Fruit fly (Drosophila melanogaster) S2 (cell line): ENCODE data around the gene Mco4.
"Not testable (repeated sequence)": the region's sequence is repeated elsewhere in the genome, so short reads cannot be mapped to it uniquely, and the experiment has no call there.

Experiments used
- CG8478 ChIP-seq: fragments of >200 bp; optimal IDR thresholded peaks from 2 replicates; lab custom pipeline; 2018
- CTCF ChIP-seq, 2 experiments: fragments of >200 bp; optimal IDR thresholded peaks; 2 replicates each; lab custom pipeline; 2018

The Mco4 gene

DNA sequence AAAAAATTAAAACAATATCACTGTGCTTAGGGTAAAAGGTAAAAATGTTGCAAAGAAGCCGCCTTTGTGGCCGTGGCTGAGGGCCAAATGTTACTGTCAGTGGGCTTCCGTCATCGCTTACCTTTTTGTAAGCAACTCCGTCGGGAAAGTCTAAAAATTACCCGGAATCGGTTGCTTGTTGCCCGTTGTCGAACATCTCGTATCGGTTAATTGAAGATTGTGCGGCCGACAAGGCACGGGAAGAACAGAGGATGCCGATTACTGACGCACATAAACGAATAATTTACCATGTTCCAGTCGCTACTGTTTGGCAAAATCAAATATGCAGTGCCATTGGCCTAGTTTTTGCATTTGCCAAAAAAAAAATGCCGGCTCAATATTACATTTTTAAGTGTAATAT lies at the start of gene Mco4:
Gene Mco4 (minus strand): TSS at position 101 of the 400 bp plus-strand sequence.
- TF ChIP-seq CTCF (optimal IDR thresholded peaks at IDR 0.05; lab: Kevin White, UChicago) (no peak), CG8478 (lab: Kevin White, UChicago) (no peak)

DNA sequence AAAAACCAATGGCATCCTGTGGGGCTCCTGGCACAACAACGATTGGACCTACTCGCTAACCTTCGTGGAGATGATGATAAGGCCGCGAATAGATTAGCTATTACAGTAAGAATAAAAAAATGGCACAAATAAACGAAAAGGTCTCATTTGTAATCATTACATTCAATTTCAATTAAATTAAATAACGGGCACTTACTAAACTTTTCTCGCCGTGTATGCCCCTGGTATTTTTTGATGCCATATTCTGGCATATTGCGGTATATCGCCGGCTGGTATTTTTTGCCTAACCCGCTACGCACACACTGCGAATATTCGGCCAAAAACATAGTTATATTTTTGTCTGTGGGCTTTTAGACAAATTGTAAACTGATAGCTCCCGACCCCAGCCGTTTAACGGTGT lies 43.5 kb upstream of the Mco4 start, which contains the start of gene Gss2:
Gene Gss2 (plus strand): TSS at position 301 of the 400 bp plus-strand sequence.
- not testable (repeated sequence) for TF ChIP-seq CG8478 (lab: Kevin White, UChicago); CTCF (optimal IDR thresholded peaks at IDR 0.05; lab: Kevin White, UChicago)

DNA sequence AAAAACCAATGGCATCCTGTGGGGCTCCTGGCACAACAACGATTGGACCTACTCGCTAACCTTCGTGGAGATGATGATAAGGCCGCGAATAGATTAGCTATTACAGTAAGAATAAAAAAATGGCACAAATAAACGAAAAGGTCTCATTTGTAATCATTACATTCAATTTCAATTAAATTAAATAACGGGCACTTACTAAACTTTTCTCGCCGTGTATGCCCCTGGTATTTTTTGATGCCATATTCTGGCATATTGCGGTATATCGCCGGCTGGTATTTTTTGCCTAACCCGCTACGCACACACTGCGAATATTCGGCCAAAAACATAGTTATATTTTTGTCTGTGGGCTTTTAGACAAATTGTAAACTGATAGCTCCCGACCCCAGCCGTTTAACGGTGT lies 33.3 kb upstream of the Mco4 start, which contains the start of gene Gss1:
Gene Gss1 (plus strand): TSS at position 301 of the 400 bp plus-strand sequence.
- TF ChIP-seq CG8478 (lab: Kevin White, UChicago); CTCF (optimal IDR thresholded peaks at IDR 0.05; lab: Kevin White, UChicago): not testable (repeated sequence)

DNA sequence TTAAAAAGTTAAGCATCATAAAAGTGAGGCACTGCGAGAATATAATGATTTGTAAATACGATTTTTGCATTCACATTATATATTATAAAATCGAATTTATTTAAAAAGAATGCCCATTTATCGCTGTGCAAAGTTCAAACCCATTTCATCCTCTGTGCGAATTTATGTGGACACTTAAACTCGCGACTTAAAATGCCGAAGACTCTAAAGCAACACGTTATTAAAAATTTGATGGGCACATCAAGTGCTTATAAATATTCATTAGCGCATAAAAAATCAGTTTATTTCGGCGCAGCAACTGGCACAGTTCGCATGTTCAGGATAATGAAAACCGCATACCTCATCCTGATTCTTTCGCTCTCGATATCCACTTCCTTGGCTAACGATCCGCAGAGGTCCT lies 31.9 kb upstream of the Mco4 start, which contains the start of gene CG6788:
Gene CG6788 (plus strand): TSS at position 301 of the 400 bp plus-strand sequence.
- TF ChIP-seq CTCF (optimal IDR thresholded peaks at IDR 0.05; lab: Kevin White, UChicago) (no peak), CG8478 (lab: Kevin White, UChicago) (no peak)

DNA sequence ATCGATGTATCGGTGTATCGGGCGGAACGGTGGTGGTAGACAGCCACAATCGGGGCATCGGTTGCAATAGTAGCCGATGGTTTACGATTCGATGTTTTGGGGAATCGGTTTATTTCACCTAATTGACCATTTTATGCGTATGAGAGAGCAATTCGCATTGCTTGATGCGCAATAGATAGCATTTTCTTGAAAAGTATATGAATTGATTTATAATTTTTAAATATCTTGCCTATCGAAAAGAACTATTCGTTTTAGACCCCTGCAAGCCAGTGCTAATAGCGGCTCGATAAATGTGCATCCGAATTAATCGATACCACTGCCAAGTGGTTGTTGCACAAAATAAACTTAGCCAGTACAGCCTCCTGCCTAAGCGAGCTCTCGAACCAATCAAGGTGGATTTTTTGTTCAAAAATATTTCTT lies 31.3 kb upstream of the Mco4 start, which contains the start of gene mnb:
Gene mnb (minus strand): TSS at position 15 of the 420 bp plus-strand sequence.
- peak; percentile 24 to 58 for TF ChIP-seq CTCF (optimal IDR thresholded peaks at IDR 0.05; lab: Kevin White, UChicago)
- no peak for TF ChIP-seq CG8478 (lab: Kevin White, UChicago)

DNA sequence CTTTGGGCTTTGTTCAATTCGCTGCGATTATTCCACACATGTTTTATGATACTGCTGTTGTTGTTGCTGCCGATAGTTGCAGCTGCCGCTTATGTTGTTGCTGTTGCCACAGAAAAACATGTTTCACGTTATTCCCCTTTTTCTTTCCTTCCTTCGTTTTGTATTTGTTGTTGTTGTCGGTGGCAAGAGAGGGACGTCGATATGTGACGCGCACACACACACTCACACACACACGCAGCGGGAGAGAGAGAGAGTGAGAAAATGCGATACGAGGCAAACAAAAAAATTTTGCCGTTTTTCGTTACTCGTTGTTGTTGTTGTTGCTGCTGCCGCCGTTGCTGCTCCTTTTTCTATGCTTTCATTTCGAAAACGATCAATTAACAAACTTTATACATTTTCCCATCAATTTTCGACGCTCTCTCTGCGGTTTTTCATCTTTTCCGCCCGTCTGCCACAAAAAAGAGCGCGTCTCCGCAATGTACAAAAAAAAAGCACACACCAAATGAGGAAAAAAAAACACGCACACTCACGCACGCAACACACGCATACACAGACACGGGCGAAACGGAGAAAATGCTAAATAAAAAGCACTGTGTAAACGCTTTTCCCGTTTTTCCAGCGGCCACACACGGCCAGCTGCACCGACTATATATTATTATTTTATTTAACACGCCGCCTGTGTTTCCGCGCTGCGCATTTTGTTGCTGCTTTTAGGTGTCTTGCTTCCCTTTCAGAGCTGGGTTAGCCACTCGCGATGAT lies 30.7 kb upstream of the Mco4 start:
- TF ChIP-seq CTCF (optimal IDR thresholded peaks at IDR 0.05; lab: Kevin White, UChicago) (no peak), CG8478 (lab: Kevin White, UChicago) (no peak)

DNA sequence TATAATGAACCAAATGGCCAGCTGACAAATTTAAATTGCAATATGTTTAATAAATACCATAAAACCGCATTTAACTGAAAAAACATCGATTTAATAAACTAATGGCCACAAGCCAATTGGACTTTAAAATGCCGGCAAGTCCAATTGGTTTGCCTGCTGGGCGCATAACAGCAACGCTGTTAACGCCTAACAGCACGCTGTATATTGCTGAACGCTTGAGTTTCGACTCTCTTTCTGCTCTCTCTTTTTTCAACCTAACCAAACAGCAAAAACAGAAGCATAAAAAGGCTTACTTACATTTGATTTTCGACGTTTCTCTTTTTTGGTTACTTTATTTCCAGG lies 30.1 kb upstream of the Mco4 start:
- no peak for TF ChIP-seq CG8478 (lab: Kevin White, UChicago)
- no peak for TF ChIP-seq CTCF (optimal IDR thresholded peaks at IDR 0.05; lab: Kevin White, UChicago)

DNA sequence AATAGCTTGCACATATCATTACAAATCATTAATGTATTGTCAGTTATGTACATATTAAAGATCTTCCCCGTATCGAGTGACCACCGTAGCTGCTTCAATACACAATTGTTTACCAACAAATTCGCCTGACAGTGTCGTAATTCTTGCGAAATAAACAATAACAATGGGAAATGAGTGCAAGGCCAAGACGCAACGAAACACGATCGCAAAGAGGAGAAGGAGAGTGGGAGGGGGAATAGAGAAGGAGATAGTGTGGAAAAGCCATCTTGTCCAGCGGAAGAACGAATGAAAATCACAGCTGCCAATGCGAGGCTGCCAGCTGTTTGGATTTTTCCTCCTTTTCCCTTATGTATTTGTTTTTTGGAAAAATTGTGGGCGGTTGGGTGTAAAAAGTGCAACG lies 29.4 kb upstream of the Mco4 start:
- TF ChIP-seq CG8478 (lab: Kevin White, UChicago) (no peak), CTCF (optimal IDR thresholded peaks at IDR 0.05; lab: Kevin White, UChicago) (peak in 1 of 2 experiments; percentile 3)

DNA sequence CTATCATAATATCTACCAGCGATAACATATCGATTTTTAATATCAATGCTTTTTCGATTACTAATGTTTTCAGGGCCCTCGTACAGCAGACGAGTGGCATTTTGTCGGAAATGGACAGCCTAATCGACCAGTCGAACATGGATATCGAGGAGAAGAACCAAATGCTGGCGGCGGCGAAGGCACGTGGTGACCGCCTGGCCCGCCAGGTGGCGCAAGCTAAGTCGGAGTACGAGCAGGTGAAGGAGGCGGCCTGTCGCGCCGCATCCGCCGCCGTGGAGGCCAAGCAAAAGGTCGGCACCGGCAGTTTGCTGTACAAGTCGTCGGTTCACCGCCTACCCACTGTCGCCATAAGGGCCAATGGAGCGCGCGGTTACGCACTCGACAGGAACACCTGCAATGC lies 28.6 kb upstream of the Mco4 start:
- no peak for TF ChIP-seq CG8478 (lab: Kevin White, UChicago)
- peak; percentile 84 to 87 for TF ChIP-seq CTCF (optimal IDR thresholded peaks at IDR 0.05; lab: Kevin White, UChicago)

DNA sequence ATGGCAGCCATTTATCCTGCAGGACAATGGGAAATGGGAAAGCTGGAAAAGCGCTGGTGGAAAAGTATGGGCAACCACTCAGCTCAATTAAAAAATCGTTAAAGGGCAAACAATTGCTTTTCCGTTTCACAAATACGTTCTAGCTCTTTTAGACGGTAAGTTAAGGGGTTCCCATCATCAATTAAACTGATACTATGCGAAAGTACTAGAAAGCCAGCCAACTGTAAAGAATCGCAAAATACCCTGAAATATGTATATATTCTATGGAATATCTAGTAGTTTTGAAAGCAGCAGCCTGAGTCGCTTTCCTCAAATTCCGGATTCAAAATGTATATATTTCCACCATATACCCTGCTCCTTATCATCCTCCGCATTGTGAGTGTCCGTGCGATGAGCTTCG lies 27.5 kb upstream of the Mco4 start, which contains the start of gene CG12985:
Gene CG12985 (plus strand): TSS at position 301 of the 400 bp plus-strand sequence.
- TF ChIP-seq CTCF (optimal IDR thresholded peaks at IDR 0.05; lab: Kevin White, UChicago) = no peak
- no peak for TF ChIP-seq CG8478 (lab: Kevin White, UChicago)

DNA sequence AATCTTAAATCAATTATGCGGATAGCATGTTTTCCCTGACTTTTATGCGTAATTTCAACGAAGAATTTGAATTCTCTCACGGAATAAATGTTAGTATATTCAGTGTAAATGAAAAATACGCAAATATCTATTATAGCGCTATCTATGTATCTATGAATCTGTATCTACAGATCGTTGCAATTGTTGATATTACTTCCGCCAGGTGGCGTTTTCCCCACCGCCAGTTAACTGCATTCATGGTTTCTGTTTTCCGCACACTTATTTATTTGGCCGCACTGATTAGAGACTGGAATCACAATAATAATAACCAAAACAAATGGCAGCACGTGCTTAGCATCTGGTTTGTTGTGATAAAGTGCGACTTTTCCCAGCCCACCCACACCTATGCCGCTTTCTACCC lies 26.8 kb upstream of the Mco4 start:
- TF ChIP-seq CTCF (optimal IDR thresholded peaks at IDR 0.05; lab: Kevin White, UChicago) = peak; percentile 74 to 76
- TF ChIP-seq CG8478 (lab: Kevin White, UChicago) = no peak

DNA sequence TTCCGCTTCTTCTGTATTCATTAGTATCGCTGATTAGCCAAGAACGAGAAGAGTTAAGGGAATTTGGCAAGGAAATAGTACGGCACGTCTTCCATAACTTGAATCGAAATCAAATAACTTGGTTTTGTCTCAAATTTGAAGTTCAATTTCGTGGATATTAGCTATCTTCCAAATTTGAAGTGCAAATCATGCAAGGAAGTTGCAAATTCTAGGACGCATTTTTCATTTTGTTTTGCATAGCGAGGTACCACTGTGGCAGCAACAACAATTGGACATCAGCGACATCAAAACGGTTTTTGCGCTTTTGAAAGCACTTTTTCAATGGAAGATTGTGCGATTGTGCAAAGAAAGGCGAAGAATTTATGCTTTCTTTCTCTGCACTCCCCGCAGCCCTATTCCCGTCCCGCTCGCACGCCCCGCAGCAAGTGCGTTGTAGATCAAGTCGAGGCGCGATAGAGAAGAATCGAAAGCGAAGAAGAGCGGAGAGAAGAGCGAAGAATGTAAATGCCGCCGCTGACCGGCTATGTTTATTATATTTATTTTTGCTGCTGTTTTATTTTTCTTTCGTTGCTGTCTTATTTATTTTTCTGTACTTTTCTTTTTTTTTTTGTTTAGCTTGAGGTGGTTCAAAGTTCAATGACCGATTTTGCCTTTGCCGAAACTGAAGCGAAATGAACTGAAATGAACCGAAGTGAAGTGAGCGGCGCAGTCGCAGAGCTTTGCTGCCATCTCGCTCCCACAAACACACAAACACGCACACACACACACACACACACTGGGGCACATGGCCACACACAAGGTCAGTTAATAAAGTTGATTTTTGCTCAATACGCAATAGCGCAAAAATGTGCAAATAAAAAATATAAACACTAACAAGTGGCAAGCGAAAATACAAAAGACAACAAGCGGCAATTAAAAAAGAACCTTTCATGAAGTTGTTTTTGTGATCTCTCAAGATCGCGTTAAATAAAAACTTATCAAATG lies 25.5 kb upstream of the Mco4 start:
- TF ChIP-seq CTCF (optimal IDR thresholded peaks at IDR 0.05; lab: Kevin White, UChicago) (no peak), CG8478 (lab: Kevin White, UChicago) (no peak)

DNA sequence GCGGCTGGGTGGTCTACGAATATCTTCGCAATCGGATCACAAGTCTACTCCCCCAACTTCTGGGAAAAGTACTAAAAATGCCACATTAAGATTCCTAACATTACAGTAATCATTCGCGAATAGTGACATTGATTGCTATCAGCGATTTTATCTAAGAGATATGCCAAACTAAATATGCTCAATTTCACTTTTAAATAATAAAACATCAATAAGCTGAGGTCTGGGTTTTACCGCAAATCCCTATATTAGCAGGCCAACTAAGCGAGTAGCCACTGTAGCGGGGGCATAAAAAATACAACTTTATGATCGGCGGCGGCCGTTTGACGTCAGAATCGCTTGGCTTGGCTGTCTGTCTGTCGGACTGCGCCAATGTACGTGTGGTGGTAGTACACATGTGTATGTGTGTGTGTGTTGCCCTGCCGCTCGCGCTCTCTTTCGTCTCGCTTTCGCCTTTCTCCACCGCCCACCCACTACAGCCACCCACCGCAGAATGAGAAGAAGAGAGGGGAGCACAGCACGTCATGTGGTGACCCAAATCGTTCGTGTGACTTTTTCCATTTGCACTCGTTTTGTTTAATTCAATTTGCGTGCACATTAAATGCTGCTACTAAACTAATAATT lies 24.4 kb upstream of the Mco4 start:
- TF ChIP-seq CTCF (optimal IDR thresholded peaks at IDR 0.05; lab: Kevin White, UChicago) (no peak), CG8478 (lab: Kevin White, UChicago) (no peak)
